Fruit fly (Drosophila melanogaster) whole organism, wandering third instar larva: ENCODE data around the gene CG14668.

Source experiments
- Dfd ChIP-seq: fragments of >200 bp; optimal IDR thresholded peaks from 2 replicates; lab custom pipeline; 2017; ENCODE audit warnings: missing biosample characterization, missing genetic modification characterization
- Dif ChIP-seq: fragments of 200-275, 200-300 bp; sonication (Bioruptor generic); optimal IDR thresholded peaks from 2 replicates; lab custom pipeline; 2018; ENCODE audit warnings: missing biosample characterization, missing genetic modification characterization; ENCODE audit not compliant: partially characterized antibody
- Hnf4 ChIP-seq: fragments of 200-800 bp; sonication (Bioruptor generic); optimal IDR thresholded peaks from 2 replicates; lab custom pipeline; 2016; ENCODE audit warnings: missing biosample characterization, mild to moderate bottlenecking, missing genetic modification characterization
- Vsx2 ChIP-seq: fragments of 200-300, 225-300 bp; sonication (Bioruptor generic); optimal IDR thresholded peaks from 2 replicates; lab custom pipeline; 2018; ENCODE audit warnings: missing biosample characterization, missing genetic modification characterization; ENCODE audit not compliant: partially characterized antibody
- br ChIP-seq: fragments of 200-800 bp; sonication (Bioruptor generic); optimal IDR thresholded peaks from 2 replicates; lab custom pipeline; 2016; ENCODE audit warnings: missing biosample characterization, missing genetic modification characterization
- dmrt93B ChIP-seq: fragments of 200-800 bp; sonication (Bioruptor generic); optimal IDR thresholded peaks from 2 replicates; lab custom pipeline; 2018; ENCODE audit warnings: missing biosample characterization, mild to moderate bottlenecking, missing genetic modification characterization
- pan ChIP-seq: fragments of >200 bp; optimal IDR thresholded peaks from 2 replicates; lab custom pipeline; 2017
- psq ChIP-seq: fragments of 200-800 bp; sonication (Bioruptor generic); optimal IDR thresholded peaks from 3 replicates; lab custom pipeline; 2017; ENCODE audit warnings: missing biosample characterization, mild to moderate bottlenecking, missing genetic modification characterization, moderate library complexity
- rgr ChIP-seq: fragments of 200-800 bp; sonication (Bioruptor generic); optimal IDR thresholded peaks from 3 replicates; lab custom pipeline; 2016; ENCODE audit warnings: missing biosample characterization, mild to moderate bottlenecking, missing genetic modification characterization
- sage ChIP-seq: fragments of 200-800 bp; sonication (Bioruptor generic); optimal IDR thresholded peaks from 2 replicates; lab custom pipeline; 2016; ENCODE audit warnings: missing biosample characterization, mild to moderate bottlenecking, missing genetic modification characterization

DNA sequence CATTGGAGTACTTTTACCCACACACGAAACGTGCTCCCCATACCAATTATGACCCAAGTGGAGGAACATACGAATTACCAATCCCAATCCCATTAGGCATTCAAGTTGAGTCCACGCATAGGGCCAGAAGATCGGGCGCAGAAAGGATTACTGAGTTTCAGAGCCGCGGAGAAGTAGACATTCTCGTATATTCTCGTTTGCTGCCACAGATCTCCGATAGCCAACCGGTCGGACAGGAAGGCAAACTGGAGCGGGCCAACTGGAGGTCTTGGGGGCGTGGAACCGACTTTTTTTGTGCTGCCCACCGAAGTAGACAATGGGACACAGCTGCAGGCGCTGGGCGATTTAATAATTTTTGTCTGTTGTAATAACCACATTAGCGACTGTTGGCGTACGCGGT is 1.6 kb upstream of the CG14668 start:
- TF ChIP-seq Dif (GFP tag; lab: Kevin White, UChicago): no peak
- no peak for TF ChIP-seq pan (lab: Kevin White, UChicago)
- TF ChIP-seq rgr (GFP tag; lab: Kevin White, UChicago): no peak
- no peak for TF ChIP-seq Dfd (GFP tag; lab: Kevin White, UChicago)
- no peak for TF ChIP-seq sage (GFP tag; lab: Kevin White, UChicago)
- no peak for TF ChIP-seq dmrt93B (GFP tag; lab: Kevin White, UChicago)
- no peak for TF ChIP-seq br (GFP tag; lab: Kevin White, UChicago)
- TF ChIP-seq Hnf4: no peak
- TF ChIP-seq Vsx2 (GFP tag; lab: Kevin White, UChicago): no peak
- no peak for TF ChIP-seq psq (GFP tag; lab: Kevin White, UChicago)
